Worm (Caenorhabditis elegans) whole organism, young adult: ENCODE results near the gene srg-64.
A peak's percentile ranks its signal among the peaks of the same experiment; 100 is the strongest.

Source experiments
- B0336.3 ChIP-seq: fragments of 200-800 bp; sonication (Bioruptor generic); IDR thresholded peaks from 2 replicates; pipeline ENCODE4 v1.3.6; 2022; ENCODE audit warnings: missing genetic modification characterization, missing compliant biosample characterization
- F37B4.10 ChIP-seq: fragments of 200-800 bp; sonication (Bioruptor generic); IDR thresholded peaks from 2 replicates; pipeline ENCODE4 v1.3.6; 2022; ENCODE audit warnings: missing genetic modification characterization, missing compliant biosample characterization
- F52B5.7 ChIP-seq: sonication (generic microtip); optimal IDR thresholded peaks from 2 replicates; lab custom pipeline; 2016; ENCODE audit warnings: mild to moderate bottlenecking, missing genetic modification characterization, missing compliant biosample characterization
- F57C9.4 ChIP-seq: sonication (generic microtip); optimal IDR thresholded peaks from 2 replicates; lab custom pipeline; 2017; ENCODE audit warnings: mild to moderate bottlenecking, missing genetic modification characterization, missing compliant biosample characterization
- K11D2.4 ChIP-seq: fragments of 200-800 bp; sonication (Bioruptor generic); IDR thresholded peaks from 2 replicates; pipeline ENCODE4 v1.3.6; 2022; ENCODE audit warnings: missing genetic modification reagents, missing genetic modification characterization, missing compliant biosample characterization
- Y79H2A.3 ChIP-seq: fragments of 200-800 bp; sonication (Bioruptor generic); conservative IDR thresholded peaks from 2 replicates; pipeline ENCODE4 v1.3.6; 2022; ENCODE audit warnings: missing genetic modification reagents, missing genetic modification characterization, missing compliant biosample characterization
- Y95B8A.8 ChIP-seq: fragments of 200-800 bp; sonication (Bioruptor generic); IDR thresholded peaks from 2 replicates; pipeline ENCODE4 v1.3.6; 2022; ENCODE audit warnings: missing genetic modification reagents, missing genetic modification characterization, missing compliant biosample characterization
- ama-1 ChIP-seq, 3 experiments: fragments of 150-350 bp in 1 of 3; sonication (generic microtip) in 2 of 3; optimal IDR thresholded peaks; 2 replicates each; lab custom pipeline; 2014 to 2018; ENCODE audit warnings: missing biosample characterization in 2 of 3, missing genetic modification characterization in 2 of 3, missing genetic modification reagents in 2 of 3
- attf-3 ChIP-seq: fragments of 200-800 bp; sonication (Bioruptor generic); conservative IDR thresholded peaks from 2 replicates; pipeline ENCODE4 v1.3.6; 2022; ENCODE audit warnings: missing genetic modification reagents, missing genetic modification characterization, missing compliant biosample characterization
- attf-6 ChIP-seq: fragments of 200-800 bp; sonication (Bioruptor generic); IDR thresholded peaks from 2 replicates; pipeline ENCODE4 v1.3.6; 2022; ENCODE audit warnings: missing genetic modification reagents, missing genetic modification characterization, missing compliant biosample characterization
- ccch-3 ChIP-seq: fragments of 200-800 bp; sonication (Bioruptor generic); optimal IDR thresholded peaks from 2 replicates; lab custom pipeline; 2018; ENCODE audit warnings: mild to moderate bottlenecking, missing genetic modification characterization, missing compliant biosample characterization
- cebp-1 ChIP-seq, 2 experiments: fragments of 200-800 bp in 1 of 2; sonication (Bioruptor generic) in 1 of 2; sonication (generic microtip) in 1 of 2; IDR thresholded peaks in 1 of 2; optimal IDR thresholded peaks in 1 of 2; 2 replicates each; pipeline versions ENCODE4 v1.3.6 to Lab custom; 2017 to 2022; ENCODE audit warnings: missing compliant biosample characterization in 2 of 2, missing genetic modification characterization in 2 of 2, mild to moderate bottlenecking in 1 of 2, missing genetic modification reagents in 1 of 2, moderate library complexity in 1 of 2
- ceh-58 ChIP-seq: fragments of 200-800 bp; sonication (Bioruptor generic); IDR thresholded peaks from 2 replicates; pipeline ENCODE4 v1.3.6; 2022; ENCODE audit warnings: missing genetic modification characterization, missing compliant biosample characterization
- ceh-91 ChIP-seq: fragments of 200-800 bp; sonication (Bioruptor generic); IDR thresholded peaks from 2 replicates; pipeline ENCODE4 v1.3.6; 2022; ENCODE audit warnings: missing genetic modification reagents, missing genetic modification characterization, missing compliant biosample characterization
- chd-7 ChIP-seq: sonication (generic microtip); optimal IDR thresholded peaks from 2 replicates; lab custom pipeline; 2016; ENCODE audit warnings: mild to moderate bottlenecking, missing genetic modification characterization, moderate library complexity, missing compliant biosample characterization
- die-1 ChIP-seq: sonication (generic microtip); optimal IDR thresholded peaks from 2 replicates; lab custom pipeline; 2016; ENCODE audit warnings: missing genotype, mild to moderate bottlenecking, missing genetic modification characterization, missing compliant biosample characterization
- dpff-1 ChIP-seq: sonication (generic microtip); optimal IDR thresholded peaks from 2 replicates; lab custom pipeline; 2017; ENCODE audit warnings: mild to moderate bottlenecking, missing genetic modification characterization, missing compliant biosample characterization
- egrh-3 ChIP-seq: fragments of 200-800 bp; sonication (Bioruptor generic); IDR thresholded peaks from 2 replicates; pipeline ENCODE4 v1.3.6; 2022; ENCODE audit warnings: missing genetic modification reagents, missing genetic modification characterization, missing compliant biosample characterization
- ets-4 ChIP-seq: fragments of 200-800 bp; sonication (Bioruptor generic); optimal IDR thresholded peaks from 2 replicates; lab custom pipeline; 2018; ENCODE audit warnings: mild to moderate bottlenecking, missing genetic modification characterization, missing compliant biosample characterization
- gei-17 ChIP-seq: fragments of 200-800 bp; sonication (Bioruptor generic); optimal IDR thresholded peaks from 2 replicates; lab custom pipeline; 2018; ENCODE audit warnings: mild to moderate bottlenecking, missing genetic modification characterization, missing compliant biosample characterization
- him-1 ChIP-seq: sonication (generic microtip); optimal IDR thresholded peaks from 2 replicates; lab custom pipeline; 2016; ENCODE audit warnings: missing genotype, missing genetic modification reagents, missing genetic modification characterization, missing compliant biosample characterization
- hlh-12 ChIP-seq: sonication (generic microtip); optimal IDR thresholded peaks from 2 replicates; lab custom pipeline; 2016; ENCODE audit warnings: missing genetic modification characterization, missing compliant biosample characterization
- hmg-20 ChIP-seq: fragments of 200-800 bp; sonication (Bioruptor generic); IDR thresholded peaks from 2 replicates; pipeline ENCODE4 v1.3.6; 2022; ENCODE audit warnings: missing genetic modification reagents, missing genetic modification characterization, missing compliant biosample characterization
- hrde-1 ChIP-seq: sonication (generic microtip); optimal IDR thresholded peaks from 2 replicates; lab custom pipeline; 2016; ENCODE audit warnings: missing genetic modification characterization, mild to moderate bottlenecking, missing compliant biosample characterization, moderate library complexity, missing genotype, missing genetic modification reagents, borderline replicate concordance
- hsf-1 ChIP-seq: fragments of 200-800 bp; sonication (Bioruptor generic); IDR thresholded peaks from 2 replicates; pipeline ENCODE4 v1.3.6; 2022; ENCODE audit warnings: missing genetic modification reagents, missing genetic modification characterization, missing compliant biosample characterization
- let-526 ChIP-seq: fragments of 200-800 bp; sonication (Bioruptor generic); IDR thresholded peaks from 2 replicates; pipeline ENCODE4 v1.3.6; 2022; ENCODE audit warnings: missing genetic modification reagents, missing genetic modification characterization, missing compliant biosample characterization
- lin-35 ChIP-seq, 3 experiments: fragments of 150-350 bp in 2 of 3; sonication (generic microtip) in 1 of 3; optimal IDR thresholded peaks; 2 replicates each; lab custom pipeline; 2014 to 2018; ENCODE audit warnings: missing biosample characterization in 3 of 3, missing genetic modification characterization in 3 of 3, missing genetic modification reagents in 3 of 3
- lir-1 ChIP-seq: fragments of 200-800 bp; sonication (Bioruptor generic); conservative IDR thresholded peaks from 2 replicates; pipeline ENCODE4 v1.3.6; 2022; ENCODE audit warnings: missing genetic modification reagents, missing genetic modification characterization, missing compliant biosample characterization
- lsy-27 ChIP-seq: sonication (generic microtip); optimal IDR thresholded peaks from 2 replicates; lab custom pipeline; 2017; ENCODE audit warnings: missing genetic modification characterization, mild to moderate bottlenecking, missing compliant biosample characterization, antibody characterized with exemption, missing genotype, borderline replicate concordance; ENCODE audit not compliant: insufficient read depth
- madf-3 ChIP-seq: fragments of 200-800 bp; sonication (Bioruptor generic); IDR thresholded peaks from 2 replicates; pipeline ENCODE4 v1.3.6; 2022; ENCODE audit warnings: missing genetic modification reagents, missing genetic modification characterization, missing compliant biosample characterization
- madf-6 ChIP-seq: fragments of 200-800 bp; sonication (Bioruptor generic); IDR thresholded peaks from 2 replicates; pipeline ENCODE4 v1.3.6; 2022; ENCODE audit warnings: missing genetic modification reagents, missing genetic modification characterization, missing compliant biosample characterization
- mel-28 ChIP-seq: sonication (generic microtip); optimal IDR thresholded peaks from 2 replicates; lab custom pipeline; 2016; ENCODE audit warnings: borderline replicate concordance, mild to moderate bottlenecking, missing genetic modification characterization, missing compliant biosample characterization
- mes-4 ChIP-seq: sonication (generic microtip); optimal IDR thresholded peaks from 2 replicates; lab custom pipeline; 2016; ENCODE audit warnings: missing genotype, missing genetic modification characterization, missing compliant biosample characterization
- mxl-1 ChIP-seq: sonication (generic microtip); optimal IDR thresholded peaks from 2 replicates; lab custom pipeline; 2016; ENCODE audit warnings: missing genetic modification characterization, missing compliant biosample characterization
- nfya-1 ChIP-seq: sonication (generic microtip); optimal IDR thresholded peaks from 2 replicates; lab custom pipeline; 2017; ENCODE audit warnings: antibody characterized with exemption, missing compliant biosample characterization, missing genetic modification characterization, borderline replicate concordance; ENCODE audit not compliant: insufficient read depth
- nhr-27 ChIP-seq: fragments of 200-800 bp; sonication (Bioruptor generic); optimal IDR thresholded peaks from 2 replicates; lab custom pipeline; 2018; ENCODE audit warnings: mild to moderate bottlenecking, missing genetic modification characterization, moderate library complexity, missing compliant biosample characterization
- nhr-90 ChIP-seq: sonication (generic microtip); optimal IDR thresholded peaks from 2 replicates; lab custom pipeline; 2016; ENCODE audit warnings: missing genotype, mild to moderate bottlenecking, missing genetic modification characterization, missing compliant biosample characterization
- pbrm-1 ChIP-seq: fragments of 200-800 bp; sonication (Bioruptor generic); IDR thresholded peaks from 2 replicates; pipeline ENCODE4 v1.3.6; 2022; ENCODE audit warnings: missing genetic modification reagents, missing genetic modification characterization, missing compliant biosample characterization
- repo-1 ChIP-seq: sonication (generic microtip); optimal IDR thresholded peaks from 2 replicates; lab custom pipeline; 2017; ENCODE audit warnings: mild to moderate bottlenecking, missing genetic modification characterization, missing compliant biosample characterization
- snpc-3.4 ChIP-seq: sonication (generic microtip); optimal IDR thresholded peaks from 2 replicates; lab custom pipeline; 2017; ENCODE audit warnings: missing genetic modification characterization, mild to moderate bottlenecking, missing compliant biosample characterization, antibody characterized with exemption, moderate library complexity, missing genotype, missing genetic modification reagents
- somi-1 ChIP-seq: fragments of 200-800 bp; sonication (Bioruptor generic); optimal IDR thresholded peaks from 2 replicates; lab custom pipeline; 2018; ENCODE audit warnings: mild to moderate bottlenecking, missing genetic modification characterization, missing compliant biosample characterization
- sptf-2 ChIP-seq: fragments of 200-800 bp; sonication (Bioruptor generic); optimal IDR thresholded peaks from 2 replicates; lab custom pipeline; 2018; ENCODE audit warnings: mild to moderate bottlenecking, missing genetic modification characterization, missing compliant biosample characterization
- tbx-9 ChIP-seq: sonication (generic microtip); optimal IDR thresholded peaks from 2 replicates; lab custom pipeline; 2016; ENCODE audit warnings: borderline replicate concordance, missing genetic modification characterization, inconsistent platforms, missing compliant biosample characterization
- unc-130 ChIP-seq: sonication (generic microtip); optimal IDR thresholded peaks from 2 replicates; lab custom pipeline; 2016; ENCODE audit warnings: missing genetic modification reagents, missing genetic modification characterization, missing compliant biosample characterization
- xnd-1 ChIP-seq: sonication (generic microtip); optimal IDR thresholded peaks from 2 replicates; lab custom pipeline; 2016; ENCODE audit warnings: missing genotype, missing genetic modification reagents, missing genetic modification characterization, missing compliant biosample characterization
- ztf-18 ChIP-seq: sonication (generic microtip); optimal IDR thresholded peaks from 2 replicates; lab custom pipeline; 2016; ENCODE audit warnings: missing genotype, mild to moderate bottlenecking, missing genetic modification characterization, missing compliant biosample characterization
- ztf-26 ChIP-seq: sonication (generic microtip); optimal IDR thresholded peaks from 2 replicates; lab custom pipeline; 2017; ENCODE audit warnings: missing genetic modification characterization, missing compliant biosample characterization

srg-64 gene

DNA sequence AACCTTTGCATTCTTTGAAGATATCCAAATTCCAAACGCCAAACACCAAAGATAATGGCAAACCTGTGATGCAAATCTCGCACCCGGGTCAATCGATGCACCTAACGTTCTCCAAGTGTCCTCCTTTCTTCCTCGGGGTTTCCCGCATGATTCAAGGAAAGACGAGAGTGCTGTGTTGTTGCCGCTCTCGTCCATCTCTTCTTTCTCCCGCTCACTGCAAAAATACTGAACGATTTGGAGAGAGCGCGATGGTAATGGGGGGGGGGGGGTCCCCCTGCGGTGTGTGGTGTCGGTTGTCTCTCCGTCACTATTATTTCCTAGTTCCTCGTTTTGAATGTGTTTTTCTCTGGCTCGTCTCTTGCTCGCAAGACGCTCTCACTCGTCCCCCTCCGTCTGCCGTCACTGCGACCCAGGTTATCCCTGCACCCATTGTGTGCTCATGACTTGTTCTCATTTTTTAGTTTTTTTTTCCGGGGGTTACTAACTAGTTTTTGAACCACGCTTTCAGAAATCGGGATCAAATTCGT, 33.0 kb downstream of the srg-64 start (continued):
- peak; percentile 91 for TF ChIP-seq egrh-3
- no peak for TF ChIP-seq ceh-91 (GFP tag; lab: Robert Waterston, UW)
- TF ChIP-seq lin-35 (GFP tag; optimal IDR thresholded peaks at IDR 0.05; lab: Kevin White, UChicago) = peak in 1 of 3 experiments; percentile 40
- peak; percentile 73 for TF ChIP-seq B0336.3 (GFP tag; lab: Robert Waterston, UW)
- peak; percentile 4 for TF ChIP-seq nhr-90
- no peak for TF ChIP-seq hlh-12 (tag; lab: Kevin White, UChicago)
- TF ChIP-seq madf-3 (GFP tag; lab: Robert Waterston, UW) = 0 out of 2 replicates have a peak, but pooled peaks have one; percentile 51
- no peak for TF ChIP-seq nhr-27 (tag; lab: Kevin White, UChicago)
- no peak for TF ChIP-seq hsf-1 (GFP tag; lab: Robert Waterston, UW)
- no peak for TF ChIP-seq ama-1 (optimal IDR thresholded peaks at IDR 0.05; lab: Kevin White, UChicago)
- no peak for TF ChIP-seq ama-1 (GFP tag; optimal IDR thresholded peaks at IDR 0.05; lab: Kevin White, UChicago)
- TF ChIP-seq Y95B8A.8 (GFP tag; lab: Robert Waterston, UW) = 0 out of 2 replicates have a peak, but pooled peaks have one; percentile 55
- no peak for TF ChIP-seq F37B4.10 (GFP tag; lab: Robert Waterston, UW)
- no peak for TF ChIP-seq ets-4 (GFP tag; lab: Kevin White, UChicago)
- TF ChIP-seq K11D2.4 (GFP tag; lab: Robert Waterston, UW) = peak; percentile 86
- no peak for TF ChIP-seq hrde-1 (tag; lab: Kevin White, UChicago)
- TF ChIP-seq snpc-3.4 (tag; lab: Kevin White, UChicago) = no peak
- TF ChIP-seq attf-3 (GFP tag; lab: Robert Waterston, UW) = no peak
- no peak for TF ChIP-seq Y79H2A.3
- no peak for TF ChIP-seq F52B5.7 (tag; lab: Kevin White, UChicago)
- peak; percentile 35; the same call in 1 of the 2 replicates for TF ChIP-seq madf-6 (GFP tag; lab: Robert Waterston, UW)
- no peak for TF ChIP-seq ccch-3
- TF ChIP-seq die-1 = peak; percentile 14
- TF ChIP-seq nfya-1 (tag; lab: Kevin White, UChicago) = no peak
- no peak for TF ChIP-seq unc-130
- no peak for TF ChIP-seq mel-28
- TF ChIP-seq ztf-18 (tag; lab: Kevin White, UChicago) = peak; percentile 81
- 0 out of 2 replicates have a peak, but pooled peaks have one; percentile 83 for TF ChIP-seq let-526
- no peak for TF ChIP-seq lir-1 (GFP tag; lab: Robert Waterston, UW)
- TF ChIP-seq ceh-58 (GFP tag; lab: Robert Waterston, UW) = no peak
- no peak for TF ChIP-seq xnd-1 (tag; lab: Kevin White, UChicago)
- TF ChIP-seq pbrm-1 (GFP tag; lab: Robert Waterston, UW) = 0 out of 2 replicates have a peak, but pooled peaks have one; percentile 30
- TF ChIP-seq F57C9.4 (tag; lab: Kevin White, UChicago) = no peak
- no peak for TF ChIP-seq dpff-1
- TF ChIP-seq sptf-2 = no peak
- no peak for TF ChIP-seq mxl-1 (tag; lab: Kevin White, UChicago)
- TF ChIP-seq mes-4 (tag; lab: Kevin White, UChicago) = no peak
- TF ChIP-seq gei-17 (GFP tag; lab: Kevin White, UChicago) = peak; percentile 70
- TF ChIP-seq attf-6 (GFP tag; lab: Robert Waterston, UW) = no peak

DNA sequence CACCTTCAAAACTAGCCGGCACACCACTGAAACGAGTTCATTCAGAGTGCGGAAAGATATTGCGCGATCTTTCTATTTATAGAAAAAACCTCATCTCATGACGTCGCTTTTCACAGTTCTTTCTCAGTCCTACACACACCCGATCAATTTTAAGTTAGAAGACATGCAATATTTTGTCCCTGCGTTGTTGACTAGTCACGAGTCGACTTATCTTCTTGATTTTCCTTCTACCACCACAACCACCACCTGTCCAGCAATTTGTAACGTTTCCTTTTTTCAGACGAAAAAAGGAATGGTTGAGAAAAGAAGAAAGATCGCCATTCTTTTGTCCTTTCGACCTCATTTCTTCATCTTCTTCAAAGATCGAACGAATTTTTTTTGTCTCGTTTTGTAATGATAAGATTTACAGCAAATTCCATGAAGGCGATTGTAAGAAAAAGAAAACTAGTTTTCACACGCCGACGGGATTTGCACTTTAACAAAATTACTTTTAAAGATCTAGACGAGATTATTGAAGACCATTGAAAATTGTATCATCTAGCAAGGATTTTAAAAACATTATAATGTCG, 34.2 kb downstream of the srg-64 start:
- peak; percentile 72 for TF ChIP-seq ztf-26 (tag; lab: Kevin White, UChicago)
- no peak for TF ChIP-seq chd-7
- TF ChIP-seq hmg-20 (GFP tag; lab: Robert Waterston, UW) = no peak
- TF ChIP-seq die-1 = peak; percentile 21
- no peak for TF ChIP-seq lsy-27 (tag; lab: Kevin White, UChicago)
- TF ChIP-seq somi-1 = peak; percentile 67
- TF ChIP-seq repo-1 (tag; lab: Kevin White, UChicago) = no peak
- TF ChIP-seq attf-3 (GFP tag; lab: Robert Waterston, UW) = no peak
- TF ChIP-seq Y95B8A.8 (GFP tag; lab: Robert Waterston, UW) = no peak
- no peak for TF ChIP-seq tbx-9 (tag; lab: Kevin White, UChicago)
- no peak for TF ChIP-seq cebp-1 (GFP tag; IDR thresholded peaks at IDR 0.05; lab: Robert Waterston, UW)
- TF ChIP-seq cebp-1 (tag; optimal IDR thresholded peaks at IDR 0.05; lab: Kevin White, UChicago) = peak; percentile 9
- TF ChIP-seq him-1 (tag; lab: Kevin White, UChicago) = no peak
- no peak for TF ChIP-seq nhr-27 (tag; lab: Kevin White, UChicago)
